Fruit fly (Drosophila melanogaster) whole organism, embryonic: ENCODE measurements around the gene CG13097.

ENCODE experiments used
- Atf3 ChIP-seq: fragments of 200-800 bp; sonication (Bioruptor generic); optimal IDR thresholded peaks from 3 replicates; lab custom pipeline; 2016; ENCODE audit warnings: missing biosample characterization, missing genetic modification characterization
- CG10565 ChIP-seq: fragments of 200-800 bp; sonication (Bioruptor generic); optimal IDR thresholded peaks from 3 replicates; lab custom pipeline; 2016; ENCODE audit warnings: missing biosample characterization, mild to moderate bottlenecking, missing genetic modification characterization
- CG10979 ChIP-seq: fragments of 200-800 bp; sonication (Bioruptor generic); optimal IDR thresholded peaks from 2 replicates; lab custom pipeline; 2018; ENCODE audit warnings: missing biosample characterization, mild to moderate bottlenecking, missing genetic modification characterization, moderate library complexity
- CG11696 ChIP-seq: fragments of 200-800 bp; sonication (Bioruptor generic); IDR thresholded peaks from 2 replicates; pipeline ENCODE4 v1.3.6; 2022; ENCODE audit warnings: missing biosample characterization, missing genetic modification characterization
- CG13123 ChIP-seq: fragments of 200-800 bp; sonication (Bioruptor generic); optimal IDR thresholded peaks from 2 replicates; lab custom pipeline; 2016; ENCODE audit warnings: missing biosample characterization, missing genetic modification characterization
- CG13424 ChIP-seq: fragments of 200-800 bp; sonication (Bioruptor generic); optimal IDR thresholded peaks from 2 replicates; lab custom pipeline; 2019; ENCODE audit warnings: missing biosample characterization, mild to moderate bottlenecking, missing genetic modification characterization, moderate library complexity
- CG14441 ChIP-seq: fragments of 200-800 bp; sonication (Bioruptor generic); IDR thresholded peaks from 2 replicates; pipeline ENCODE4 v1.3.6; 2022; ENCODE audit warnings: missing biosample characterization, missing genetic modification characterization
- CG15011 ChIP-seq: fragments of 200-800 bp; sonication (Bioruptor generic); optimal IDR thresholded peaks from 3 replicates; lab custom pipeline; 2018; ENCODE audit warnings: missing biosample characterization, mild to moderate bottlenecking, missing genetic modification characterization
- CG15601 ChIP-seq: fragments of 200-800 bp; sonication (Bioruptor generic); optimal IDR thresholded peaks from 3 replicates; lab custom pipeline; 2019; ENCODE audit warnings: missing biosample characterization, mild to moderate bottlenecking, missing genetic modification characterization, moderate library complexity
- CG3163 ChIP-seq: fragments of 200-800 bp; sonication (Bioruptor generic); optimal IDR thresholded peaks from 3 replicates; lab custom pipeline; 2016; ENCODE audit warnings: missing biosample characterization, missing genetic modification characterization
- CG3407 ChIP-seq: fragments of 200-800 bp; sonication (Bioruptor generic); optimal IDR thresholded peaks from 2 replicates; lab custom pipeline; 2018; ENCODE audit warnings: missing biosample characterization, mild to moderate bottlenecking, missing genetic modification characterization
- CG34224 ChIP-seq: fragments of 200-800 bp; sonication (Bioruptor generic); IDR thresholded peaks from 3 replicates; pipeline ENCODE4 v1.3.6; 2022; ENCODE audit warnings: missing biosample characterization, missing genetic modification characterization; ENCODE audit not compliant: partially characterized antibody
- CG4328 ChIP-seq: fragments of 200-800 bp; sonication (Bioruptor generic); optimal IDR thresholded peaks from 3 replicates; lab custom pipeline; 2017; ENCODE audit warnings: missing biosample characterization, missing genetic modification reagents, missing genetic modification characterization
- CG43689 ChIP-seq: fragments of 200-800 bp; sonication (Bioruptor generic); IDR thresholded peaks from 2 replicates; pipeline ENCODE4 v1.3.6; 2022; ENCODE audit warnings: missing biosample characterization, missing genetic modification characterization
- CG4404 ChIP-seq: fragments of 200-800 bp; sonication (Bioruptor generic); IDR thresholded peaks from 2 replicates; pipeline ENCODE4 v1.3.6; 2022; ENCODE audit warnings: missing biosample characterization, missing genetic modification characterization
- CG4854 ChIP-seq: fragments of 200-800 bp; sonication (Bioruptor generic); optimal IDR thresholded peaks from 2 replicates; lab custom pipeline; 2016; ENCODE audit warnings: missing biosample characterization, missing genetic modification characterization, inconsistent platforms
- CG6175 ChIP-seq: fragments of 200-800 bp; sonication (Bioruptor generic); IDR thresholded peaks from 3 replicates; pipeline ENCODE4 v1.3.6; 2022; ENCODE audit warnings: missing biosample characterization, missing genetic modification characterization
- CG7372 ChIP-seq: fragments of 200-800 bp; sonication (Bioruptor generic); IDR thresholded peaks from 2 replicates; pipeline ENCODE4 v1.3.6; 2022; ENCODE audit warnings: missing biosample characterization, missing genetic modification characterization
- CG7839 ChIP-seq: fragments of 200-800 bp; sonication (Bioruptor generic); optimal IDR thresholded peaks from 3 replicates; lab custom pipeline; 2018; ENCODE audit warnings: missing biosample characterization, mild to moderate bottlenecking, missing genetic modification characterization, moderate library complexity
- CG8089 ChIP-seq: fragments of 200-800 bp; sonication (Bioruptor generic); optimal IDR thresholded peaks from 3 replicates; lab custom pipeline; 2016; ENCODE audit warnings: missing biosample characterization, missing genetic modification characterization
- CG8388 ChIP-seq: fragments of 200-800 bp; sonication (Bioruptor generic); optimal IDR thresholded peaks from 2 replicates; lab custom pipeline; 2019; ENCODE audit warnings: missing biosample characterization, mild to moderate bottlenecking, missing genetic modification characterization, moderate library complexity
- CTCF ChIP-seq: fragments of 200-800 bp; sonication (Bioruptor generic); optimal IDR thresholded peaks from 2 replicates; lab custom pipeline; 2017; ENCODE audit warnings: missing biosample characterization, mild to moderate bottlenecking, missing genetic modification characterization, moderate library complexity
- H2.0 ChIP-seq: fragments of 200-800 bp; sonication (Bioruptor generic); IDR thresholded peaks from 2 replicates; pipeline ENCODE4 v1.3.6; 2022; ENCODE audit warnings: missing biosample characterization, missing genetic modification characterization
- Hmr ChIP-seq: fragments of 200-800 bp; sonication (Bioruptor generic); optimal IDR thresholded peaks from 3 replicates; lab custom pipeline; 2017; ENCODE audit warnings: mild to moderate bottlenecking, missing biosample characterization, missing genetic modification reagents, missing genetic modification characterization
- PHDP ChIP-seq: fragments of 200-800 bp; sonication (Bioruptor generic); optimal IDR thresholded peaks from 3 replicates; lab custom pipeline; 2018; ENCODE audit warnings: missing biosample characterization, mild to moderate bottlenecking, missing genetic modification characterization, moderate library complexity
- Pdp1 ChIP-seq, 2 experiments: fragments of 200-800 bp; sonication (Bioruptor generic); optimal IDR thresholded peaks; 3 replicates each; lab custom pipeline; 2016; ENCODE audit warnings: missing biosample characterization in 2 of 2, missing genetic modification characterization in 2 of 2, mild to moderate bottlenecking in 1 of 2, moderate library complexity in 1 of 2
- Side ChIP-seq: fragments of 200-800 bp; sonication (Bioruptor generic); optimal IDR thresholded peaks from 2 replicates; lab custom pipeline; 2016; ENCODE audit warnings: missing biosample characterization, missing genetic modification characterization
- Sox100B ChIP-seq: fragments of 200-800 bp; sonication (Bioruptor generic); optimal IDR thresholded peaks from 3 replicates; lab custom pipeline; 2018; ENCODE audit warnings: missing biosample characterization, mild to moderate bottlenecking, missing genetic modification characterization
- al ChIP-seq: fragments of 200-800 bp; sonication (Bioruptor generic); IDR thresholded peaks from 2 replicates; pipeline ENCODE4 v1.3.6; 2022; ENCODE audit warnings: missing biosample characterization, missing genetic modification characterization
- disco-r ChIP-seq: fragments of 200-800 bp; sonication (Bioruptor generic); optimal IDR thresholded peaks from 2 replicates; lab custom pipeline; 2016; ENCODE audit warnings: missing biosample characterization, missing genetic modification characterization
- eve ChIP-seq, 2 experiments: fragments of >200 bp; optimal IDR thresholded peaks; 2 replicates each; lab custom pipeline; 2017; ENCODE audit warnings: missing biosample characterization in 2 of 2, missing genetic modification characterization in 2 of 2
- ewg ChIP-seq: fragments of 200-800 bp; sonication (Bioruptor generic); optimal IDR thresholded peaks from 3 replicates; lab custom pipeline; 2017; ENCODE audit warnings: mild to moderate bottlenecking, missing biosample characterization, missing genetic modification reagents, missing genetic modification characterization
- gcm2 ChIP-seq: fragments of 200-800 bp; sonication (Bioruptor generic); optimal IDR thresholded peaks from 2 replicates; lab custom pipeline; 2016; ENCODE audit warnings: missing biosample characterization, missing genetic modification characterization
- hth ChIP-seq: fragments of >200 bp; optimal IDR thresholded peaks from 2 replicates; lab custom pipeline; 2017; ENCODE audit warnings: inconsistent platforms
- lbe ChIP-seq: fragments of 200-800 bp; sonication (Bioruptor generic); optimal IDR thresholded peaks from 2 replicates; lab custom pipeline; 2016; ENCODE audit warnings: missing biosample characterization, mild to moderate bottlenecking, missing genetic modification characterization
- p53 ChIP-seq: fragments of 200-800 bp; sonication (Bioruptor generic); optimal IDR thresholded peaks from 2 replicates; lab custom pipeline; 2016; ENCODE audit warnings: missing biosample characterization, missing genetic modification characterization
- phol ChIP-seq: fragments of 200-800 bp; sonication (Bioruptor generic); optimal IDR thresholded peaks from 3 replicates; lab custom pipeline; 2018; ENCODE audit warnings: missing biosample characterization, mild to moderate bottlenecking, missing genetic modification characterization, moderate library complexity
- pzg ChIP-seq: fragments of 200-800 bp; sonication (Bioruptor generic); optimal IDR thresholded peaks from 3 replicates; lab custom pipeline; 2018; ENCODE audit warnings: missing biosample characterization, mild to moderate bottlenecking, missing genetic modification characterization, moderate library complexity
- rib ChIP-seq: fragments of 200-800 bp; sonication (Bioruptor generic); IDR thresholded peaks from 2 replicates; pipeline ENCODE4 v1.3.6; 2022; ENCODE audit warnings: missing biosample characterization, missing genetic modification characterization
- tap ChIP-seq: fragments of 200-800 bp; optimal IDR thresholded peaks from 3 replicates; lab custom pipeline; 2019; ENCODE audit warnings: missing biosample characterization, mild to moderate bottlenecking, missing genetic modification characterization, moderate library complexity
- tgo ChIP-seq: fragments of 200-800 bp; sonication (Bioruptor generic); IDR thresholded peaks from 3 replicates; pipeline ENCODE4 v1.3.6; 2022; ENCODE audit warnings: missing biosample characterization, missing genetic modification characterization
- twi ChIP-seq: fragments of 200-800 bp; optimal IDR thresholded peaks from 2 replicates; lab custom pipeline; 2019; ENCODE audit warnings: missing biosample characterization, mild to moderate bottlenecking, missing genetic modification characterization, moderate library complexity
- vvl ChIP-seq: fragments of 200-800 bp; sonication (Bioruptor generic); IDR thresholded peaks from 2 replicates; pipeline ENCODE4 v1.3.6; 2022; ENCODE audit warnings: missing biosample characterization, missing genetic modification characterization
- wek ChIP-seq: fragments of 200-800 bp; sonication (Bioruptor generic); optimal IDR thresholded peaks from 3 replicates; lab custom pipeline; 2018; ENCODE audit warnings: missing biosample characterization, mild to moderate bottlenecking, missing genetic modification characterization, moderate library complexity

Gene CG13097

dm6 chr2L:8471667-8472066 is 43.0 kb downstream of the CG13097 start (continued):
- TF ChIP-seq CG11696 (GFP tag; lab: Robert Waterston, UW): peak; percentile 39; the same call in 1 of the 2 replicates
- TF ChIP-seq CG6175 (GFP tag; lab: Robert Waterston, UW): no peak
- TF ChIP-seq CG4404 (GFP tag; lab: Robert Waterston, UW): no peak
- TF ChIP-seq CG8388 (GFP tag; lab: Kevin White, UChicago): peak; percentile 49
- TF ChIP-seq rib (GFP tag; lab: Robert Waterston, UW): no peak
- TF ChIP-seq CTCF: no peak
- TF ChIP-seq CG15011 (GFP tag; lab: Kevin White, UChicago): no peak
- peak in 1 of 2 experiments; percentile 42 for TF ChIP-seq Pdp1 (GFP tag; optimal IDR thresholded peaks at IDR 0.05; lab: Kevin White, UChicago)
- TF ChIP-seq CG10979 (tag; lab: Kevin White, UChicago): peak; percentile 76
- no peak for TF ChIP-seq eve (GFP tag; optimal IDR thresholded peaks at IDR 0.05; lab: Kevin White, UChicago)
- TF ChIP-seq vvl: 0 out of 2 replicates have a peak, but pooled peaks have one; percentile 20
- TF ChIP-seq CG43689 (GFP tag; lab: Robert Waterston, UW): no peak
- TF ChIP-seq phol: peak; percentile 71
- no peak for TF ChIP-seq disco-r
- no peak for TF ChIP-seq CG4328 (GFP tag; lab: Kevin White, UChicago)
- no peak for TF ChIP-seq Hmr (GFP tag; lab: Kevin White, UChicago)
- TF ChIP-seq Sox100B (GFP tag; lab: Kevin White, UChicago): peak; percentile 42
- TF ChIP-seq CG3407 (GFP tag; lab: Kevin White, UChicago): no peak
- TF ChIP-seq Atf3 (GFP tag; lab: Kevin White, UChicago): no peak
- TF ChIP-seq lbe (GFP tag; lab: Kevin White, UChicago): no peak
- no peak for TF ChIP-seq CG14441 (GFP tag; lab: Robert Waterston, UW)
- TF ChIP-seq gcm2: no peak
- TF ChIP-seq CG3163 (GFP tag; lab: Kevin White, UChicago): no peak
- TF ChIP-seq CG10565 (GFP tag; lab: Kevin White, UChicago): no peak
- TF ChIP-seq CG13424: peak; percentile 31
- no peak for TF ChIP-seq al (GFP tag; lab: Robert Waterston, UW)
- TF ChIP-seq CG7839: peak; percentile 48
- no peak for TF ChIP-seq hth (lab: Kevin White, UChicago)
- no peak for TF ChIP-seq twi (tag; lab: Kevin White, UChicago)
- TF ChIP-seq p53 (GFP tag; lab: Kevin White, UChicago): no peak
- peak; percentile 15 for TF ChIP-seq PHDP (tag; lab: Kevin White, UChicago)
- TF ChIP-seq Side (GFP tag; lab: Kevin White, UChicago): no peak
- no peak for TF ChIP-seq wek (GFP tag; lab: Kevin White, UChicago)
- TF ChIP-seq tgo (GFP tag; lab: Robert Waterston, UW): no peak
- TF ChIP-seq pzg (GFP tag; lab: Kevin White, UChicago): no peak
- no peak for TF ChIP-seq CG13123 (GFP tag; lab: Kevin White, UChicago)
- TF ChIP-seq CG7372 (GFP tag; lab: Robert Waterston, UW): no peak
- TF ChIP-seq H2.0: no peak
- TF ChIP-seq CG15601 (tag; lab: Kevin White, UChicago): no peak
- TF ChIP-seq CG4854: no peak
- no peak for TF ChIP-seq ewg
- no peak for TF ChIP-seq CG8089 (GFP tag; lab: Kevin White, UChicago)
- TF ChIP-seq tap (tag; lab: Kevin White, UChicago): peak; percentile 11
- no peak for TF ChIP-seq CG34224
